Worm (Caenorhabditis elegans) whole organism, young adult: ENCODE measurements around the gene rft-2.

ENCODE experiments used
- F37B4.10 ChIP-seq: fragments of 200-800 bp; sonication (Bioruptor generic); IDR thresholded peaks from 2 replicates; pipeline ENCODE4 v1.3.6; 2022; ENCODE audit warnings: missing genetic modification characterization, missing compliant biosample characterization
- T26A5.8 ChIP-seq: sonication (generic microtip); optimal IDR thresholded peaks from 2 replicates; lab custom pipeline; 2016; ENCODE audit warnings: missing genetic modification characterization, missing compliant biosample characterization
- hlh-12 ChIP-seq: sonication (generic microtip); optimal IDR thresholded peaks from 2 replicates; lab custom pipeline; 2016; ENCODE audit warnings: missing genetic modification characterization, missing compliant biosample characterization
- hsf-1 ChIP-seq: fragments of 200-800 bp; sonication (Bioruptor generic); IDR thresholded peaks from 2 replicates; pipeline ENCODE4 v1.3.6; 2022; ENCODE audit warnings: missing genetic modification reagents, missing genetic modification characterization, missing compliant biosample characterization
- snpc-1.1 ChIP-seq: sonication (generic microtip); optimal IDR thresholded peaks from 2 replicates; lab custom pipeline; 2017; ENCODE audit warnings: missing genetic modification characterization, mild to moderate bottlenecking, missing compliant biosample characterization, antibody characterized with exemption, moderate library complexity, missing genotype, missing genetic modification reagents; ENCODE audit not compliant: insufficient read depth

DNA sequence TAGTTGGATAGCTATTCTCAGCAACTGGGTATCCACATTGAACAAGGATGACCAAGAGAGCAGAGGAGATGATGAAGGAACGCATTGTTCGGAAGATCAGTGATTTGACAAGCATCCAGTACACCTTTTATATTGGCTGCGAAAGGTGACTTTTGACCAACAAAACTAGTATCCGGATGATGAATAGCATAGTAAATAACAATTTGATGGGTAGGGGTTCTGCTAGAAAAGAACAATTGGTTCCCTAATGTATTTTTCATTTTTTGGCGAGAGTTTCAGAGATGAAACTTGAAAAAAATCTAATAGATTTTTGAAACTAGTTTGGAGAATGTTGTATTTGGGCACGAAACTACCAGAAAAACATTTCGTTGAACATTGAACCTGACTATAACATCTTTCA is 22.2 kb downstream of the rft-2 start, which contains the start of gene Y47D7A.11:
- TF ChIP-seq T26A5.8 (tag; lab: Kevin White, UChicago) (no peak), snpc-1.1 (tag; lab: Kevin White, UChicago) (no peak), hsf-1 (GFP tag; lab: Robert Waterston, UW) (no peak), hlh-12 (tag; lab: Kevin White, UChicago) (no peak), F37B4.10 (GFP tag; lab: Robert Waterston, UW) (no peak)
